Fruit fly (Drosophila melanogaster) whole organism, embryonic: ENCODE results near the gene Ir67a.

ENCODE experiments used
- B-H1 ChIP-seq: fragments of 200-800 bp; sonication (Bioruptor generic); IDR thresholded peaks from 3 replicates; pipeline ENCODE4 v1.3.6; 2022; ENCODE audit warnings: missing biosample characterization, missing genetic modification characterization
- CG10462 ChIP-seq: fragments of 200-800 bp; sonication (Bioruptor generic); optimal IDR thresholded peaks from 2 replicates; lab custom pipeline; 2016; ENCODE audit warnings: missing biosample characterization, missing genetic modification characterization
- CG17568 ChIP-seq: fragments of 200-800 bp; sonication (Bioruptor generic); optimal IDR thresholded peaks from 2 replicates; lab custom pipeline; 2018; ENCODE audit warnings: missing biosample characterization, mild to moderate bottlenecking, missing genetic modification characterization, moderate library complexity
- CG17912 ChIP-seq: fragments of 200-800 bp; sonication (Bioruptor generic); optimal IDR thresholded peaks from 2 replicates; lab custom pipeline; 2018; ENCODE audit warnings: missing biosample characterization, mild to moderate bottlenecking, missing genetic modification characterization
- CG18764 ChIP-seq: fragments of 200-800 bp; sonication (Bioruptor generic); optimal IDR thresholded peaks from 3 replicates; lab custom pipeline; 2016; ENCODE audit warnings: missing biosample characterization, missing genetic modification characterization
- CG2120 ChIP-seq: fragments of 200-800 bp; sonication (Bioruptor generic); optimal IDR thresholded peaks from 3 replicates; lab custom pipeline; 2016; ENCODE audit warnings: missing biosample characterization, missing genetic modification characterization
- CG31388 ChIP-seq: fragments of 200-800 bp; sonication (Bioruptor generic); optimal IDR thresholded peaks from 2 replicates; lab custom pipeline; 2016; ENCODE audit warnings: missing biosample characterization, missing genetic modification characterization
- CG34376 ChIP-seq: fragments of 200-800 bp; sonication (Bioruptor generic); optimal IDR thresholded peaks from 2 replicates; lab custom pipeline; 2018; ENCODE audit warnings: missing biosample characterization, mild to moderate bottlenecking, missing genetic modification characterization
- CG4730 ChIP-seq: fragments of 200-800 bp; sonication (Bioruptor generic); IDR thresholded peaks from 2 replicates; pipeline ENCODE4 v1.3.6; 2022; ENCODE audit warnings: missing biosample characterization, missing genetic modification characterization
- CG4820 ChIP-seq: fragments of 200-800 bp; sonication (Bioruptor generic); optimal IDR thresholded peaks from 3 replicates; lab custom pipeline; 2016; ENCODE audit warnings: missing biosample characterization, missing genetic modification characterization
- CG7271 ChIP-seq: fragments of 200-800 bp; sonication (Bioruptor generic); optimal IDR thresholded peaks from 2 replicates; lab custom pipeline; 2018; ENCODE audit warnings: missing biosample characterization, mild to moderate bottlenecking, missing genetic modification characterization, moderate library complexity
- CG8089 ChIP-seq: fragments of 200-800 bp; sonication (Bioruptor generic); optimal IDR thresholded peaks from 3 replicates; lab custom pipeline; 2016; ENCODE audit warnings: missing biosample characterization, missing genetic modification characterization
- CG8290 ChIP-seq, 3 experiments: fragments of 200-800 bp; sonication (Bioruptor generic); optimal IDR thresholded peaks; 2 replicates each; lab custom pipeline; 2016 to 2019; ENCODE audit warnings: missing biosample characterization in 3 of 3, missing genetic modification characterization in 3 of 3, mild to moderate bottlenecking in 2 of 3, moderate library complexity in 1 of 3
- CTCF ChIP-seq: fragments of 200-800 bp; sonication (Bioruptor generic); optimal IDR thresholded peaks from 2 replicates; lab custom pipeline; 2017; ENCODE audit warnings: missing biosample characterization, mild to moderate bottlenecking, missing genetic modification characterization, moderate library complexity
- D ChIP-seq, 2 experiments: fragments of 200-800 bp in 1 of 2; fragments of >200 bp in 1 of 2; sonication (Bioruptor generic) in 1 of 2; optimal IDR thresholded peaks; 2 replicates in 1 of 2; 3 replicates in 1 of 2; lab custom pipeline; 2017; ENCODE audit warnings: mild to moderate bottlenecking in 1 of 2, missing biosample characterization in 1 of 2, missing genetic modification characterization in 1 of 2, missing genetic modification reagents in 1 of 2
- Dek ChIP-seq: fragments of 200-800 bp; sonication (Bioruptor generic); optimal IDR thresholded peaks from 3 replicates; lab custom pipeline; 2019; ENCODE audit warnings: missing biosample characterization, mild to moderate bottlenecking, missing genetic modification characterization, moderate library complexity
- Dref ChIP-seq: fragments of 200-800 bp; sonication (Bioruptor generic); IDR thresholded peaks from 2 replicates; pipeline ENCODE4 v1.3.6; 2022; ENCODE audit warnings: missing biosample characterization, missing genetic modification characterization
- H15 ChIP-seq: fragments of 200-800 bp; sonication (Bioruptor generic); IDR thresholded peaks from 3 replicates; pipeline ENCODE4 v1.3.6; 2022; ENCODE audit warnings: missing biosample characterization, missing genetic modification characterization
- HmgZ ChIP-seq: fragments of 200-800 bp; sonication (Bioruptor generic); optimal IDR thresholded peaks from 2 replicates; lab custom pipeline; 2018; ENCODE audit warnings: missing biosample characterization, mild to moderate bottlenecking, missing genetic modification characterization
- Hr78 ChIP-seq, 2 experiments: fragments of 200-800 bp in 1 of 2; fragments of >200 bp in 1 of 2; sonication (Bioruptor generic) in 1 of 2; optimal IDR thresholded peaks; 2 replicates each; lab custom pipeline; 2017 to 2019; ENCODE audit warnings: missing biosample characterization in 2 of 2, missing genetic modification characterization in 2 of 2, mild to moderate bottlenecking in 1 of 2, moderate library complexity in 1 of 2
- Med ChIP-seq: fragments of 200-800 bp; sonication (Bioruptor generic); peaks from one replicate; lab custom pipeline; 2016; ENCODE audit warnings: missing biosample characterization, missing genetic modification characterization, mild to moderate bottlenecking, inconsistent platforms, moderate library complexity
- Meics ChIP-seq: fragments of 200-800 bp; sonication (Bioruptor generic); optimal IDR thresholded peaks from 2 replicates; lab custom pipeline; 2017; ENCODE audit warnings: missing biosample characterization, mild to moderate bottlenecking, missing genetic modification characterization
- Optix ChIP-seq: fragments of 200-800 bp; sonication (Bioruptor generic); IDR thresholded peaks from 3 replicates; pipeline ENCODE4 v1.3.6; 2022; ENCODE audit warnings: missing biosample characterization, missing genetic modification characterization
- Pdp1 ChIP-seq, 2 experiments: fragments of 200-800 bp; sonication (Bioruptor generic); optimal IDR thresholded peaks; 3 replicates each; lab custom pipeline; 2016; ENCODE audit warnings: missing biosample characterization in 2 of 2, missing genetic modification characterization in 2 of 2, mild to moderate bottlenecking in 1 of 2, moderate library complexity in 1 of 2
- Side ChIP-seq: fragments of 200-800 bp; sonication (Bioruptor generic); optimal IDR thresholded peaks from 2 replicates; lab custom pipeline; 2016; ENCODE audit warnings: missing biosample characterization, missing genetic modification characterization
- Sry-β ChIP-seq: fragments of 200-800 bp; sonication (Bioruptor generic); optimal IDR thresholded peaks from 2 replicates; lab custom pipeline; 2018; ENCODE audit warnings: missing biosample characterization, mild to moderate bottlenecking, missing genetic modification characterization, moderate library complexity
- Trl ChIP-seq, 3 experiments: fragments of >200 bp in 2 of 3; fragments of 200-800 bp in 1 of 3; sonication (Bioruptor generic) in 1 of 3; optimal IDR thresholded peaks; 2 replicates in 1 of 3; 3 replicates in 2 of 3; lab custom pipeline; 2016 to 2017; ENCODE audit warnings: missing biosample characterization in 1 of 3, missing genetic modification characterization in 1 of 3
- YL-1 ChIP-seq: fragments of 200-800 bp; sonication (Bioruptor generic); optimal IDR thresholded peaks from 3 replicates; lab custom pipeline; 2017; ENCODE audit warnings: missing biosample characterization, mild to moderate bottlenecking, missing genetic modification characterization
- ac ChIP-seq: fragments of 200-800 bp; sonication (Bioruptor generic); optimal IDR thresholded peaks from 3 replicates; lab custom pipeline; 2017; ENCODE audit warnings: missing biosample characterization, mild to moderate bottlenecking, missing genetic modification characterization
- ase ChIP-seq: fragments of 200-800 bp; sonication (Bioruptor generic); IDR thresholded peaks from 3 replicates; pipeline ENCODE4 v1.3.6; 2022; ENCODE audit warnings: missing biosample characterization, missing genetic modification characterization
- bigmax ChIP-seq: fragments of 200-800 bp; sonication (Bioruptor generic); optimal IDR thresholded peaks from 2 replicates; lab custom pipeline; 2018; ENCODE audit warnings: missing biosample characterization, mild to moderate bottlenecking, missing genetic modification characterization
- cg ChIP-seq: fragments of 200-800 bp; sonication (Bioruptor generic); optimal IDR thresholded peaks from 3 replicates; lab custom pipeline; 2019; ENCODE audit warnings: missing biosample characterization, mild to moderate bottlenecking, missing genetic modification characterization, moderate library complexity
- chinmo ChIP-seq: fragments of 200-800 bp; sonication (Bioruptor generic); IDR thresholded peaks from 4 replicates; pipeline ENCODE4 v1.3.6; 2022; ENCODE audit warnings: missing biosample characterization, missing genetic modification characterization; ENCODE audit not compliant: partially characterized antibody
- crol ChIP-seq: fragments of 200-800 bp; sonication (Bioruptor generic); IDR thresholded peaks from 2 replicates; pipeline ENCODE4 v1.3.6; 2022; ENCODE audit warnings: missing biosample characterization, missing genetic modification characterization
- gt ChIP-seq: fragments of 200-800 bp; sonication (Bioruptor generic); IDR thresholded peaks from 2 replicates; pipeline ENCODE4 v1.3.6; 2022; ENCODE audit warnings: missing biosample characterization, missing genetic modification characterization
- h ChIP-seq: fragments of >200 bp; optimal IDR thresholded peaks from 2 replicates; lab custom pipeline; 2017
- ham ChIP-seq: fragments of 200-800 bp; sonication (Bioruptor generic); IDR thresholded peaks from 2 replicates; pipeline ENCODE4 v1.3.6; 2022; ENCODE audit warnings: missing biosample characterization, missing genetic modification characterization
- insv ChIP-seq, 2 experiments: fragments of 200-800 bp; sonication (Bioruptor generic); optimal IDR thresholded peaks; 3 replicates each; lab custom pipeline; 2016 to 2018; ENCODE audit warnings: missing biosample characterization in 2 of 2, missing genetic modification characterization in 2 of 2
- jing ChIP-seq: fragments of 200-800 bp; sonication (Bioruptor generic); optimal IDR thresholded peaks from 2 replicates; lab custom pipeline; 2018; ENCODE audit warnings: missing biosample characterization, mild to moderate bottlenecking, missing genetic modification characterization
- kni ChIP-seq: fragments of 200-800 bp; sonication (Bioruptor generic); optimal IDR thresholded peaks from 3 replicates; lab custom pipeline; 2017; ENCODE audit warnings: mild to moderate bottlenecking, missing biosample characterization, missing genetic modification reagents, missing genetic modification characterization
- knrl ChIP-seq: fragments of 200-800 bp; sonication (Bioruptor generic); IDR thresholded peaks from 3 replicates; pipeline ENCODE4 v1.3.6; 2022; ENCODE audit warnings: missing biosample characterization, missing genetic modification characterization; ENCODE audit not compliant: partially characterized antibody
- mirr ChIP-seq: fragments of 200-800 bp; sonication (Bioruptor generic); optimal IDR thresholded peaks from 3 replicates; lab custom pipeline; 2018; ENCODE audit warnings: missing biosample characterization, mild to moderate bottlenecking, missing genetic modification characterization
- nom ChIP-seq: fragments of 200-800 bp; sonication (Bioruptor generic); optimal IDR thresholded peaks from 2 replicates; lab custom pipeline; 2017; ENCODE audit warnings: missing biosample characterization, missing genetic modification characterization, mild to moderate bottlenecking, moderate library complexity, missing genetic modification reagents
- prd ChIP-seq, 3 experiments: fragments of >200 bp in 2 of 3; fragments of 200-800 bp in 1 of 3; sonication (Bioruptor generic) in 1 of 3; optimal IDR thresholded peaks in 2 of 3; IDR thresholded peaks in 1 of 3; 2 replicates in 2 of 3; 3 replicates in 1 of 3; pipeline versions ENCODE4 v1.3.6 to Lab custom; 2017 to 2022; ENCODE audit warnings: missing biosample characterization in 1 of 3, missing genetic modification characterization in 1 of 3
- sd ChIP-seq: fragments of 200-800 bp; sonication (Bioruptor generic); optimal IDR thresholded peaks from 3 replicates; lab custom pipeline; 2018; ENCODE audit warnings: missing biosample characterization, mild to moderate bottlenecking, missing genetic modification characterization, moderate library complexity
- so ChIP-seq: fragments of 200-800 bp; sonication (Bioruptor generic); IDR thresholded peaks from 3 replicates; pipeline ENCODE4 v1.3.6; 2022; ENCODE audit warnings: missing biosample characterization, missing genetic modification characterization
- tap ChIP-seq: fragments of 200-800 bp; optimal IDR thresholded peaks from 3 replicates; lab custom pipeline; 2019; ENCODE audit warnings: missing biosample characterization, mild to moderate bottlenecking, missing genetic modification characterization, moderate library complexity

Gene Ir67a

DNA sequence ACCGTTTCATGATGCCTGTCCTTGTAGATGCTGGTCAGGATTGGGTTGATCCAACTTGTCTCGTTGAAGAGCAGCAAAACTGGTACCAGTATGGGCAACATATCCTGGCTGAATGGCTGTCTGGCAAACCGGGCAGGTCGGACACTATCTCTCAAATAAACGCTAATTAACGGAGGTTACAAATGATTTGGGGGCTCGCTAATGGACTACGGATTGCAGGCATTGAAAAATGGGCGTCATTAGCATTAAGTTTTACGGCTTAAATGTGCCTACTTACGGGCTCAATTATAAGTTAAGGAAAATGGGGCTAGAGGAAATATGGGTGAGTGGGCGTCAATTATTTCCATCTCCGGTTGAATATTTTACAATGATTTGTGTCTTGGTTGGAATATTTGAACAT lies at the start of gene Ir67a:
Gene Ir67a, minus strand, starts transcription at position 101 of the 400 bp plus-strand sequence.
- TF ChIP-seq Dref (no peak), Hr78 (GFP tag; optimal IDR thresholded peaks at IDR 0.05; lab: Kevin White, UChicago) (no peak), mirr (GFP tag; lab: Kevin White, UChicago) (no peak), CG18764 (GFP tag; lab: Kevin White, UChicago) (no peak)

DNA sequence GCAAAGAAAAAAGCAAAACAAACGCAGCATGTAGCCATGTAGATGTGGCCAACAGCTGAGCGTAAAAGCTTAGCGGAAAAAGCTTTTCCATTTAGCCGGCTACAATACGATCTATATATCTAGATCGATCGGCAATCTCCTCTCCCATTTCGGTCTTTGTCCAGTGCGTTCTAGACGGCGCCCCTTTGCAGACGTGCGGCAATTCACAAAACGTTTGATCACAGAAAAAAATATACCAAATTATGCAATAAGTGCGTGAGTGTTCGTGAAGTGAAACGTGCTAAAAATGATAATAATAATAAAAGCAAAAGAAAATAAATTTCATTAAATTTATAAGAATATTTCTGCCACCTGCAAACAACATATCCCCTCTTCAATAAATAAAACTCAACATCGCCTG lies 39.6 kb upstream of the Ir67a start:
- TF ChIP-seq H15: no peak
- TF ChIP-seq D (optimal IDR thresholded peaks at IDR 0.05; lab: Kevin White, UChicago): no peak
- no peak for TF ChIP-seq D (GFP tag; optimal IDR thresholded peaks at IDR 0.05; lab: Kevin White, UChicago)
- no peak for TF ChIP-seq CG7271 (tag; lab: Kevin White, UChicago)
- TF ChIP-seq Pdp1 (GFP tag; optimal IDR thresholded peaks at IDR 0.05; lab: Kevin White, UChicago): peak in 1 of 2 experiments; percentile 69
- no peak for TF ChIP-seq so (GFP tag; lab: Robert Waterston, UW)
- TF ChIP-seq ac (GFP tag; lab: Kevin White, UChicago): no peak
- no peak for TF ChIP-seq CG31388 (GFP tag; lab: Kevin White, UChicago)
- peak; percentile 72 for TF ChIP-seq Med
- TF ChIP-seq HmgZ: no peak
- no peak for TF ChIP-seq Dek (tag; lab: Kevin White, UChicago)
- TF ChIP-seq nom (GFP tag; lab: Kevin White, UChicago): no peak
- TF ChIP-seq ase (GFP tag; lab: Robert Waterston, UW): no peak
- no peak for TF ChIP-seq Meics (GFP tag; lab: Kevin White, UChicago)
- no peak for TF ChIP-seq CG17568 (GFP tag; lab: Kevin White, UChicago)
- no peak for TF ChIP-seq CG17912
- no peak for TF ChIP-seq bigmax (GFP tag; lab: Kevin White, UChicago)

DNA sequence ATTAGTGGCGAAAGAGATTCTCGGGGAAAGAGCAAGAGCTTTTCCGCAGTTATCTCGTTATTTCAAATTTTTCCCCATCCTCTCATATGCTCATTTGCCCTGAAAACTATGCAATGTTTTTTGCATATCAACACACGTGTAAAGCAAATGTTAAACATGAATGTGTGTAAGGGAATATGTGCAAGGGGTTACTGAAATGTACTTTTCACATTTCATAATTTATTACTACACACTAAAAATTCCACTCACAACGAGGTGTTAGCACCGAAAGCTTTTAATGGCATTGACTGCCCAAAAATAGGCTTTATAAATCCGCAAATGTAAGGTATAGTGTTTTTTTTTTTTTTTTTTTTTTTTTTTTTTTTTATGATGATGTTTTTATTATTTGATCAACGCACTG lies 27.8 kb upstream of the Ir67a start:
- TF ChIP-seq B-H1 (GFP tag; lab: Robert Waterston, UW): no peak
- TF ChIP-seq CG2120 (GFP tag; lab: Kevin White, UChicago): no peak
- TF ChIP-seq Trl (optimal IDR thresholded peaks at IDR 0.05; lab: Kevin White, UChicago): peak in 1 of 2 experiments; percentile 34
- no peak for TF ChIP-seq Trl (GFP tag; optimal IDR thresholded peaks at IDR 0.05; lab: Kevin White, UChicago)
- no peak for TF ChIP-seq gt (GFP tag; lab: Robert Waterston, UW)
- no peak for TF ChIP-seq insv (GFP tag; optimal IDR thresholded peaks at IDR 0.05; lab: Kevin White, UChicago)
- no peak for TF ChIP-seq CG8290 (GFP tag; optimal IDR thresholded peaks at IDR 0.05; lab: Kevin White, UChicago)
- TF ChIP-seq CG8290 (tag; optimal IDR thresholded peaks at IDR 0.05; lab: Kevin White, UChicago): peak in 1 of 2 experiments; percentile 14
- TF ChIP-seq cg: peak; percentile 52
- no peak for TF ChIP-seq CG8089 (GFP tag; lab: Kevin White, UChicago)
- TF ChIP-seq CG10462 (GFP tag; lab: Kevin White, UChicago): no peak
- TF ChIP-seq CG34376: no peak
- TF ChIP-seq Side (GFP tag; lab: Kevin White, UChicago): no peak
- no peak for TF ChIP-seq prd (optimal IDR thresholded peaks at IDR 0.05; lab: Kevin White, UChicago)
- no peak for TF ChIP-seq prd (GFP tag; IDR thresholded peaks at IDR 0.05; lab: Robert Waterston, UW)
- no peak for TF ChIP-seq crol (GFP tag; lab: Robert Waterston, UW)
- TF ChIP-seq h (lab: Kevin White, UChicago): no peak
- no peak for TF ChIP-seq tap (tag; lab: Kevin White, UChicago)
- no peak for TF ChIP-seq Sry-β (GFP tag; lab: Kevin White, UChicago)
- peak; percentile 69 for TF ChIP-seq sd
- no peak for TF ChIP-seq jing
- no peak for TF ChIP-seq ham (GFP tag; lab: Robert Waterston, UW)
- peak in 1 of 2 experiments; percentile 16 for TF ChIP-seq Pdp1 (GFP tag; optimal IDR thresholded peaks at IDR 0.05; lab: Kevin White, UChicago)
- 0 out of 4 replicates have a peak, but pooled peaks have one; percentile 45 for TF ChIP-seq chinmo (GFP tag; lab: Robert Waterston, UW)
- no peak for TF ChIP-seq YL-1 (GFP tag; lab: Kevin White, UChicago)
- TF ChIP-seq CG18764 (GFP tag; lab: Kevin White, UChicago): no peak
- no peak for TF ChIP-seq kni (GFP tag; lab: Kevin White, UChicago)
- no peak for TF ChIP-seq CG4730
- TF ChIP-seq CG4820 (GFP tag; lab: Kevin White, UChicago): no peak
- no peak for TF ChIP-seq Optix (GFP tag; lab: Robert Waterston, UW)
- peak; percentile 35 for TF ChIP-seq CTCF (GFP tag; lab: Kevin White, UChicago)
- TF ChIP-seq knrl: no peak
